Worm (Caenorhabditis elegans) whole organism, L3 larva: Measurements from ENCODE around the gene F32D8.15.

Source experiments
- ama-1 ChIP-seq: fragments of 150-350 bp; optimal IDR thresholded peaks from 2 replicates; lab custom pipeline; 2018
- ceh-82 ChIP-seq: fragments of 150-350 bp; optimal IDR thresholded peaks from 2 replicates; lab custom pipeline; 2014; ENCODE audit warnings: missing biosample characterization, missing genetic modification characterization
- fkh-10 ChIP-seq: sonication (generic microtip); optimal IDR thresholded peaks from 2 replicates; lab custom pipeline; 2017; ENCODE audit warnings: missing biosample characterization, missing genetic modification reagents, missing genetic modification characterization
- nhr-12 ChIP-seq: fragments of 150-350 bp; optimal IDR thresholded peaks from 2 replicates; lab custom pipeline; 2014; ENCODE audit warnings: missing biosample characterization, missing genetic modification characterization
- nhr-76 ChIP-seq: fragments of 150-350 bp; sonication (generic microtip); optimal IDR thresholded peaks from 5 replicates; lab custom pipeline; 2014; ENCODE audit warnings: missing biosample characterization, missing genetic modification characterization
- nhr-77 ChIP-seq: fragments of 150-350 bp; optimal IDR thresholded peaks from 2 replicates; lab custom pipeline; 2014; ENCODE audit warnings: missing biosample characterization, missing genetic modification characterization
- snpc-4 ChIP-seq: fragments of 150-350 bp; optimal IDR thresholded peaks from 2 replicates; lab custom pipeline; 2014; ENCODE audit warnings: missing biosample characterization, missing genetic modification characterization
- unc-39 ChIP-seq: sonication (generic microtip); optimal IDR thresholded peaks from 4 replicates; lab custom pipeline; 2017; ENCODE audit warnings: missing biosample characterization, missing genetic modification characterization
- zag-1 ChIP-seq: fragments of 150-350 bp; optimal IDR thresholded peaks from 2 replicates; lab custom pipeline; 2014; ENCODE audit warnings: missing biosample characterization, missing genetic modification characterization
- ztf-4 ChIP-seq: fragments of 150-350 bp; optimal IDR thresholded peaks from 2 replicates; lab custom pipeline; 2014; ENCODE audit warnings: missing biosample characterization, missing genetic modification characterization

DNA sequence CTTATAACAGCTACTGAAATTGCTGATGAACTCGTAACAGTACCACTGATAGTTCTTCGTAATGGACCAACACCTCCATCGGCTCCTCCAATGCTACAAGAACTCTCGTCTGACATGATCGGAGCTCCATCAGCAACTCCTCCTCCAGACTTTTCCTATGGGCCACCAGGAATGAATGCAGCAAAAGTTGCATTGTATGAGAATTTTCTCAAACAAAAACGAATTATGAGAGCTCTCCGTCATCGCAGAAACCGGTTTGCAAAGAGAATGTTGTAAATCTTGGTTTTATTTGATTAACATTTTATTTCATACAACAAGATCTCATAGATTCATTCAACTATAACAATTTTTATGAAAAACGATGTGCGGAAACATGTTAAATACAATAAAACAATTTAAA lies 16.3 kb upstream of the F32D8.15 start:
- TF ChIP-seq nhr-12 (tag; lab: Kevin White, UChicago) (no peak), fkh-10 (GFP tag; lab: Kevin White, UChicago) (no peak), nhr-76 (tag; lab: Kevin White, UChicago) (no peak), ceh-82 (tag; lab: Kevin White, UChicago) (no peak), ztf-4 (no peak), ama-1 (peak; percentile 69), snpc-4 (tag; lab: Kevin White, UChicago) (no peak), unc-39 (no peak), nhr-77 (tag; lab: Kevin White, UChicago) (no peak), zag-1 (tag; lab: Kevin White, UChicago) (no peak)
